Worm (Caenorhabditis elegans) whole organism, L1 larva: ENCODE results near the gene lsm-4.

ENCODE experiments used
- C34B4.2 ChIP-seq: sonication (generic microtip); optimal IDR thresholded peaks from 2 replicates; lab custom pipeline; 2017; ENCODE audit warnings: mild to moderate bottlenecking, missing genetic modification characterization, missing compliant biosample characterization
- Y116A8C.19 ChIP-seq: sonication (generic microtip); optimal IDR thresholded peaks from 2 replicates; lab custom pipeline; 2016; ENCODE audit warnings: missing compliant biosample characterization, missing genetic modification characterization, borderline replicate concordance
- aha-1 ChIP-seq: fragments of 150-350 bp; optimal IDR thresholded peaks from 2 replicates; lab custom pipeline; 2014; ENCODE audit warnings: missing biosample characterization, missing genetic modification characterization
- alr-1 ChIP-seq: fragments of 200-800 bp; sonication (Bioruptor generic); optimal IDR thresholded peaks from 2 replicates; lab custom pipeline; 2018; ENCODE audit warnings: borderline replicate concordance, mild to moderate bottlenecking, missing genetic modification characterization, missing compliant biosample characterization
- ama-1 ChIP-seq: fragments of 150-350 bp; optimal IDR thresholded peaks from 2 replicates; lab custom pipeline; 2014
- blmp-1 ChIP-seq: fragments of 150-350 bp; optimal IDR thresholded peaks from 2 replicates; lab custom pipeline; 2014; ENCODE audit warnings: missing biosample characterization, missing genetic modification characterization
- ceh-82 ChIP-seq, 3 experiments: fragments of 150-350 bp in 1 of 3; sonication (generic microtip) in 2 of 3; optimal IDR thresholded peaks; 2 replicates each; lab custom pipeline; 2014 to 2017; ENCODE audit warnings: missing biosample characterization in 3 of 3, missing genetic modification characterization in 3 of 3
- ceh-90 ChIP-seq: sonication (generic microtip); optimal IDR thresholded peaks from 2 replicates; lab custom pipeline; 2016; ENCODE audit warnings: missing genetic modification characterization, missing compliant biosample characterization
- dpl-1 ChIP-seq, 3 experiments: fragments of 150-350 bp in 2 of 3; sonication (generic microtip) in 1 of 3; optimal IDR thresholded peaks; 2 replicates each; lab custom pipeline; 2014 to 2017; ENCODE audit warnings: missing biosample characterization in 3 of 3, missing genetic modification characterization in 3 of 3, missing genetic modification reagents in 3 of 3
- egl-27 ChIP-seq, 2 experiments: fragments of 150-350 bp in 1 of 2; sonication (generic microtip); optimal IDR thresholded peaks; 3 replicates each; lab custom pipeline; 2017 to 2018; ENCODE audit warnings: missing biosample characterization in 2 of 2, missing genetic modification characterization in 2 of 2, missing genetic modification reagents in 2 of 2
- elt-3 ChIP-seq, 6 experiments: fragments of 150-350 bp in 1 of 6; sonication (generic microtip); optimal IDR thresholded peaks; 2 replicates each; lab custom pipeline; 2017 to 2018; ENCODE audit warnings: missing biosample characterization in 6 of 6, missing genetic modification characterization in 6 of 6, inconsistent platforms in 1 of 6
- fkh-4 ChIP-seq: sonication (generic microtip); optimal IDR thresholded peaks from 2 replicates; lab custom pipeline; 2016; ENCODE audit warnings: missing compliant biosample characterization, missing genetic modification characterization, borderline replicate concordance
- hlh-17 ChIP-seq: fragments of 200-800 bp; sonication (Bioruptor generic); optimal IDR thresholded peaks from 2 replicates; lab custom pipeline; 2018; ENCODE audit warnings: missing genetic modification characterization, mild to moderate bottlenecking, missing compliant biosample characterization, moderate library complexity, borderline replicate concordance
- jun-1 ChIP-seq: fragments of 150-350 bp; optimal IDR thresholded peaks from 2 replicates; lab custom pipeline; 2014; ENCODE audit warnings: missing biosample characterization, missing genetic modification reagents, missing genetic modification characterization
- lin-14 ChIP-seq: fragments of 200-800 bp; sonication (Bioruptor generic); optimal IDR thresholded peaks from 2 replicates; lab custom pipeline; 2018; ENCODE audit warnings: mild to moderate bottlenecking, missing genetic modification characterization, moderate library complexity, missing compliant biosample characterization
- lin-39 ChIP-seq: fragments of 150-350 bp; optimal IDR thresholded peaks from 2 replicates; lab custom pipeline; 2014; ENCODE audit warnings: missing biosample characterization, missing genetic modification reagents, missing genetic modification characterization
- lir-3 ChIP-seq: sonication (generic microtip); optimal IDR thresholded peaks from 2 replicates; lab custom pipeline; 2016; ENCODE audit warnings: mild to moderate bottlenecking, missing genetic modification characterization, moderate library complexity, missing compliant biosample characterization; ENCODE audit not compliant: poor library complexity
- mep-1 ChIP-seq: fragments of 150-350 bp; optimal IDR thresholded peaks from 2 replicates; lab custom pipeline; 2014; ENCODE audit warnings: missing biosample characterization, missing genetic modification characterization
- nhr-12 ChIP-seq: sonication (generic microtip); optimal IDR thresholded peaks from 2 replicates; lab custom pipeline; 2017; ENCODE audit warnings: missing biosample characterization, missing genetic modification characterization
- nhr-19 ChIP-seq: fragments of 200-800 bp; sonication (Bioruptor generic); conservative IDR thresholded peaks from 2 replicates; pipeline ENCODE4 v1.3.6; 2022; ENCODE audit warnings: missing genetic modification characterization, missing compliant biosample characterization
- nhr-237 ChIP-seq: fragments of 150-350 bp; optimal IDR thresholded peaks from 2 replicates; lab custom pipeline; 2014; ENCODE audit warnings: missing biosample characterization, missing genetic modification characterization
- nhr-28 ChIP-seq: fragments of 150-350 bp; optimal IDR thresholded peaks from 2 replicates; lab custom pipeline; 2014; ENCODE audit warnings: missing biosample characterization, missing genetic modification characterization
- nhr-76 ChIP-seq: sonication (generic microtip); optimal IDR thresholded peaks from 2 replicates; lab custom pipeline; 2017; ENCODE audit warnings: missing biosample characterization, missing genetic modification characterization
- rnt-1 ChIP-seq: sonication (generic microtip); optimal IDR thresholded peaks from 2 replicates; lab custom pipeline; 2016; ENCODE audit warnings: mild to moderate bottlenecking, missing genetic modification characterization, moderate library complexity, missing compliant biosample characterization
- sup-37 ChIP-seq: fragments of 200-800 bp; sonication (Bioruptor generic); optimal IDR thresholded peaks from 2 replicates; lab custom pipeline; 2018; ENCODE audit warnings: mild to moderate bottlenecking, missing genetic modification characterization, missing compliant biosample characterization
- unc-130 ChIP-seq: fragments of 150-350 bp; optimal IDR thresholded peaks from 2 replicates; lab custom pipeline; 2017; ENCODE audit warnings: missing biosample characterization, missing genetic modification characterization, inconsistent platforms
- unc-30 ChIP-seq: sonication (generic microtip); optimal IDR thresholded peaks from 2 replicates; lab custom pipeline; 2017; ENCODE audit warnings: missing biosample characterization, missing genetic modification characterization
- unc-62 ChIP-seq: fragments of 150-350 bp; optimal IDR thresholded peaks from 2 replicates; lab custom pipeline; 2014; ENCODE audit warnings: missing biosample characterization, missing genetic modification reagents, missing genetic modification characterization
- xbp-1 ChIP-seq: sonication (generic microtip); optimal IDR thresholded peaks from 2 replicates; lab custom pipeline; 2016; ENCODE audit warnings: missing genetic modification characterization, missing compliant biosample characterization
- ztf-11 ChIP-seq, 2 experiments: sonication (generic microtip); optimal IDR thresholded peaks; 2 replicates each; lab custom pipeline; 2016 to 2017; ENCODE audit warnings: missing genetic modification characterization in 2 of 2, missing biosample characterization in 1 of 2, missing compliant biosample characterization in 1 of 2

The lsm-4 gene

ce11 chrII:7228646-7229200 lies 24.2 kb downstream of the lsm-4 start, which contains the start of gene F32A5.4 (continued):
- no peak for TF ChIP-seq Y116A8C.19 (tag; lab: Kevin White, UChicago)
- TF ChIP-seq blmp-1 (tag; lab: Kevin White, UChicago) = peak; percentile 40
- no peak for TF ChIP-seq unc-62

DNA sequence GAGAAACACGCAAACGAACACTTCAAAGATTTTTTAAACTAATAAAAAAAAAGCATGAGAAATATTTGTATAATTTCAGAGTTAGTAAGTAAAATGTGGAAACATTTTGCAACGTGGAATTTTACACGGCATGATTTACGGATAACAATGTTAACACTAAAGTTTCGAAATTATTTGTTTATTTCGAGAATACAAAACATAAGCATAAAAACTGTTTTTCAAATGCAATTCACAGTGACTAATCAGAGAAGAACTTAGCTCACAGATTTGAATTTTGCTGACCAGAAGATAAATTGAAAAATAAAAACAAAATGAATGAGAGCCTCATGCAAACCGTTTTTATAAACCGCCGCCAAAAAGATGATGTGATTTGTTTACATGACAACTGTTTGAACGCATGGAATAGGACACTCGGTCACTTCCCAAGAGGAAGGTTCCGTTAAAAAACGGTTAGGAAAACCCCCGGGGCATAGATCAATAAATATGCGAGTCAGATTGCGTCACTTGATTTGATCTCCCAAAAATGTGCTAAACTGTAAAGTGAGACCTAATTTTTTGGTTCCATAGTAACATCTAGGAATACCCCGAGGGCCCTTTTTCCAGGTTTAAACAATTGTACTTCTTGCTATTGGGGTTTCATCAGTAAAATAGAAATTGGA lies 27.0 kb downstream of the lsm-4 start, which contains the start of gene clh-3:
Gene clh-3 (minus strand): TSS at position 51 of the 659 bp plus-strand sequence.
- TF ChIP-seq alr-1 (tag; lab: Kevin White, UChicago) = no peak
- TF ChIP-seq hlh-17 (GFP tag; lab: Kevin White, UChicago) = no peak
- TF ChIP-seq, all 84 proteins: peak for 0

DNA sequence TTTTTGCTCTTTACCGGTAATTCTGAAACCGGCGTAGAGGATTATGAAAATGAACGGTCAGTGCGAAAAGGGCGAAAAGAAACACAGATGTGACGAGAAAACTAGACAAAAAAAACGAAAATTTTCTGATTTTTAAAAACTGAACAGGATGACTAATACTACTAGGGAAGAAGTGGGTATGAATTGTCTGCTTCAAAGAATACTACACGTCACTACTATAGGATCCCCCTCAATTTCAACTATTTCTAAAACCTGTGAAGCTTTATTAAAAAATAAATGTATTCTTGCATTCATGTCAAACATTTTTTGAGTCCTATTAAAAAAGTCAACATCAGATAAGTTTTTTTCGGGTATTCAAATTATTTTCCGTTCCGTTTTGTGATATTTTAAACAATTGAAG lies 28.9 kb downstream of the lsm-4 start:
- TF ChIP-seq lir-3 (no peak), elt-3 (tag; optimal IDR thresholded peaks at IDR 0.05; lab: Kevin White, UChicago) (no peak), xbp-1 (tag; lab: Kevin White, UChicago) (no peak)

- TF ChIP-seq unc-62 = no peak
These were observed 35.9 kb downstream of the lsm-4 start, which contains the start of gene E04F6.10 for ce11 chrII:7217047-7217446. E04F6.10 (minus strand) TSS chrII:7217147.

- no peak for TF ChIP-seq nhr-76 (tag; lab: Kevin White, UChicago)
- TF ChIP-seq jun-1 (tag; lab: Kevin White, UChicago) = no peak
- no peak for TF ChIP-seq Y116A8C.19 (tag; lab: Kevin White, UChicago)
- TF ChIP-seq nhr-12 = no peak
- no peak for TF ChIP-seq fkh-4 (tag; lab: Kevin White, UChicago)
- no peak for TF ChIP-seq unc-30 (tag; lab: Kevin White, UChicago)
- TF ChIP-seq ztf-11 (tag; optimal IDR thresholded peaks at IDR 0.05; lab: Kevin White, UChicago) = no peak
- TF ChIP-seq ama-1 = no peak
- TF ChIP-seq lin-39 = no peak
- TF ChIP-seq sup-37 = no peak
- no peak for TF ChIP-seq unc-62
- no peak for TF ChIP-seq blmp-1 (tag; lab: Kevin White, UChicago)
These were observed 40.9 kb downstream of the lsm-4 start, which contains the start of gene E04F6.9 for ce11 chrII:7212059-7212458. E04F6.9 (minus strand) TSS chrII:7212159.

- TF ChIP-seq lin-14 (GFP tag; lab: Kevin White, UChicago) (peak; percentile 45), nhr-28 (no peak), egl-27 (tag; optimal IDR thresholded peaks at IDR 0.05; lab: Kevin White, UChicago) (no peak), nhr-237 (tag; lab: Kevin White, UChicago) (no peak), unc-130 (tag; lab: Kevin White, UChicago) (no peak), nhr-19 (GFP tag; lab: Robert Waterston, UW) (no peak), mep-1 (no peak), rnt-1 (tag; lab: Kevin White, UChicago) (peak; percentile 14), lir-3 (peak; percentile 45), unc-62 (no peak), ceh-82 (tag; optimal IDR thresholded peaks at IDR 0.05; lab: Kevin White, UChicago) (no peak), C34B4.2 (tag; lab: Kevin White, UChicago) (no peak), aha-1 (no peak), dpl-1 (GFP tag; optimal IDR thresholded peaks at IDR 0.05; lab: Kevin White, UChicago) (no peak), ceh-90 (tag; lab: Kevin White, UChicago) (no peak)
- TF ChIP-seq, all 84 proteins: peak for 3
These were observed 41.7 kb downstream of the lsm-4 start, which contains the start of gene E04F6.8 for ce11 chrII:7211280-7211679. E04F6.8 (minus strand) TSS chrII:7211380.
